Fruit fly (Drosophila melanogaster) S2 (cell line): ENCODE data around the gene lgs.

Source experiments
- CG8478 ChIP-seq: fragments of >200 bp; optimal IDR thresholded peaks from 2 replicates; lab custom pipeline; 2018
- CTCF ChIP-seq, 2 experiments: fragments of >200 bp; optimal IDR thresholded peaks; 2 replicates each; lab custom pipeline; 2018

- TF ChIP-seq CTCF (optimal IDR thresholded peaks at IDR 0.05; lab: Kevin White, UChicago) (no peak), CG8478 (lab: Kevin White, UChicago) (no peak)
Observed at dm6 chr4:393190-393799, 50.4 kb downstream of the lgs start.
